Fruit fly (Drosophila melanogaster) S2 (cell line): Measurements from ENCODE around the gene CG14441.

Experiments
- CG8478 ChIP-seq: fragments of >200 bp; optimal IDR thresholded peaks from 2 replicates; lab custom pipeline; 2018
- CTCF ChIP-seq, 2 experiments: fragments of >200 bp; optimal IDR thresholded peaks; 2 replicates each; lab custom pipeline; 2018

dm6 chrX:6739936-6740668, 40.8 kb downstream of the CG14441 start, which contains the start of gene CG3168:
- TF ChIP-seq CG8478 (lab: Kevin White, UChicago) (no peak), CTCF (optimal IDR thresholded peaks at IDR 0.05; lab: Kevin White, UChicago) (no peak)
